Fruit fly (Drosophila melanogaster): ENCODE data around the gene CG13473.

CG13473 gene

dm6 chr3L:14708053-14708452 lies 20.5 kb upstream of the CG13473 start (continued):
- TF ChIP-seq CG11696 (GFP tag; IDR thresholded peaks at IDR 0.05): peak; percentile 39; the same call in 1 of the 2 replicates
- 0 out of 2 replicates have a peak, but pooled peaks have one; percentile 10 for TF ChIP-seq CG43689 (GFP tag; IDR thresholded peaks at IDR 0.05)
- TF ChIP-seq Blimp-1 (GFP tag; optimal IDR thresholded peaks at IDR 0.05): peak; percentile 64
- TF ChIP-seq Jarid2 (GFP tag; optimal IDR thresholded peaks at IDR 0.05): peak; percentile 19
- no peak for TF ChIP-seq sc (optimal IDR thresholded peaks at IDR 0.05)
- peak; percentile 38 for TF ChIP-seq sc (GFP tag; optimal IDR thresholded peaks at IDR 0.05)
- TF ChIP-seq MTF-1 (GFP tag; optimal IDR thresholded peaks at IDR 0.05; ENCODE audit: borderline replicate concordance): no peak
- peak; percentile 67; the same call in 1 of the 2 replicates for TF ChIP-seq CG10321 (GFP tag; IDR thresholded peaks at IDR 0.05)
- peak; percentile 65 for TF ChIP-seq mirr (GFP tag; optimal IDR thresholded peaks at IDR 0.05)
- peak; percentile 4 for TF ChIP-seq oc (tag; optimal IDR thresholded peaks at IDR 0.05)
- TF ChIP-seq CG3838 (GFP tag; optimal IDR thresholded peaks at IDR 0.05): peak; percentile 47
- TF ChIP-seq HLH3B (GFP tag; IDR thresholded peaks at IDR 0.05): peak; percentile 36; the same call in 1 of the 2 replicates
- TF ChIP-seq CG12744 (GFP tag; optimal IDR thresholded peaks at IDR 0.05): peak; percentile 56
- no peak for TF ChIP-seq CG12155 (GFP tag; optimal IDR thresholded peaks at IDR 0.05)
- no peak for TF ChIP-seq ara (GFP tag; IDR thresholded peaks at IDR 0.05)
- TF ChIP-seq Ada2b (GFP tag; IDR thresholded peaks at IDR 0.05): 0 out of 2 replicates have a peak, but pooled peaks have one; percentile 26
- peak; percentile 6 for TF ChIP-seq CG13424 (tag; optimal IDR thresholded peaks at IDR 0.05)
- peak; percentile 76 for TF ChIP-seq CG12071 (GFP tag; optimal IDR thresholded peaks at IDR 0.05)
- peak; percentile 19 for TF ChIP-seq wek (GFP tag; optimal IDR thresholded peaks at IDR 0.05)
- TF ChIP-seq CG9817 (tag; optimal IDR thresholded peaks at IDR 0.05): peak; percentile 25
- TF ChIP-seq CG13296 (GFP tag; optimal IDR thresholded peaks at IDR 0.05): peak; percentile 59
- TF ChIP-seq CG15601 (tag; optimal IDR thresholded peaks at IDR 0.05): peak; percentile 22
- peak; percentile 64 for TF ChIP-seq Fer1 (GFP tag; optimal IDR thresholded peaks at IDR 0.05)
- no peak for TF ChIP-seq Usf (GFP tag; optimal IDR thresholded peaks at IDR 0.05)
- TF ChIP-seq tio (GFP tag; optimal IDR thresholded peaks at IDR 0.05): peak; percentile 53
- TF ChIP-seq Atf6 (GFP tag; IDR thresholded peaks at IDR 0.05): peak; percentile 77
- TF ChIP-seq CG3407 (GFP tag; optimal IDR thresholded peaks at IDR 0.05): peak; percentile 10
- peak; percentile 30 for TF ChIP-seq lilli (GFP tag; optimal IDR thresholded peaks at IDR 0.05)
- TF ChIP-seq Trl (optimal IDR thresholded peaks at IDR 0.05): peak in 1 of 2 experiments; percentile 4
- peak; percentile 62 for TF ChIP-seq Trl (GFP tag; optimal IDR thresholded peaks at IDR 0.05)
- peak; percentile 23 for TF ChIP-seq HLH54F (GFP tag; optimal IDR thresholded peaks at IDR 0.05)
- TF ChIP-seq CG13624 (GFP tag; optimal IDR thresholded peaks at IDR 0.05): peak; percentile 51
- peak; percentile 54 for TF ChIP-seq CG15011 (GFP tag; optimal IDR thresholded peaks at IDR 0.05)
- peak; percentile 40 for TF ChIP-seq NfI (GFP tag; optimal IDR thresholded peaks at IDR 0.05)
- peak; percentile 59 for TF ChIP-seq CG6765 (GFP tag; optimal IDR thresholded peaks at IDR 0.05)
- TF ChIP-seq Dad (GFP tag; optimal IDR thresholded peaks at IDR 0.05): no peak
- TF ChIP-seq gem (tag; optimal IDR thresholded peaks at IDR 0.05): peak; percentile 54
- TF ChIP-seq odd (GFP tag; optimal IDR thresholded peaks at IDR 0.05): peak; percentile 40
- peak; percentile 35 for TF ChIP-seq CoRest (tag; optimal IDR thresholded peaks at IDR 0.05)
- TF ChIP-seq CG32772 (GFP tag; IDR thresholded peaks at IDR 0.05): no peak
- TF ChIP-seq CG18476 (GFP tag; optimal IDR thresholded peaks at IDR 0.05): peak; percentile 41
- TF ChIP-seq Dek (tag; optimal IDR thresholded peaks at IDR 0.05): no peak
- TF ChIP-seq B-H2 (GFP tag; optimal IDR thresholded peaks at IDR 0.05): peak; percentile 36
- peak; percentile 35 for TF ChIP-seq CG15269 (tag; optimal IDR thresholded peaks at IDR 0.05)
- TF ChIP-seq Lim3 (GFP tag; IDR thresholded peaks at IDR 0.05): no peak
- peak; percentile 44 for TF ChIP-seq lbe (GFP tag; optimal IDR thresholded peaks at IDR 0.05)
- TF ChIP-seq CG17359 (tag; optimal IDR thresholded peaks at IDR 0.05): peak; percentile 64
- TF ChIP-seq CG10543 (GFP tag; optimal IDR thresholded peaks at IDR 0.05): peak; percentile 24
- peak; percentile 52 for TF ChIP-seq CG1233 (GFP tag; optimal IDR thresholded peaks at IDR 0.05)
- peak; percentile 69 for TF ChIP-seq CG11247 (GFP tag; IDR thresholded peaks at IDR 0.05)
- peak; percentile 49 for TF ChIP-seq eyg (GFP tag; optimal IDR thresholded peaks at IDR 0.05)
